Comparison of ENCODE assay signal across 2 worm cellular contexts in the genomic region with DNA sequence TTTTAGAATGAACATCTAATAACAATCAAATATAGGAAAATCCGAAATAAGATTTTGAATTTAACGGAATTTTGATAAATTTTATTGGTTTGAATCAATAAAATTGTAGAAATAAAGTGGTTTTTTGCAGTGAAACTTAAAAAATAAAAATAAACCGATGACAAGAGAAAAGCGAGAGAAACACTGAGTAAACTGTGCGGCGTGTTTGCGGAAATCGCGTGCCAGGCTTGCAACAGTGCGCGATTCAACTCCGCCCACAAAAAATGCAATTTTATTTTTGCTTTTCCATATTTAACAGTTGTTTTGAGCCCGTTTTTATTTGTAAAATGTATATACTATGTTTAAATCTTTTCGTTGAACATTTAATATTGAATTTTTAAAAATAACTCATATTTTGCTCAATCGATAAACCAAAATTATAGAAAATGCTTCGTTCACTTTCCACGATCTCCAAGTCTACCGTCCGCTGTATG.
A peak's percentile ranks its signal among the peaks of the same experiment; 100 is the strongest.
TF ChIP-seq lines count a peak whose summit lies in the region.

TSS of gene mtss-1 (plus strand) at position 423 of the 473 bp plus-strand sequence.

TF ChIP-seq in whole organism, L4 larva, 104 proteins besides CTCF, POLR2A, EP300 and RAD21 (continued from another document):
- TF ChIP-seq mes-2 (tag; optimal IDR thresholded peaks at IDR 0.05; lab: Kevin White, UChicago; ENCODE audit: poor library complexity, severe bottlenecking) = peak; percentile 86
- peak; percentile 42 for TF ChIP-seq T20F7.1 (GFP tag; optimal IDR thresholded peaks at IDR 0.05; lab: Kevin White, UChicago)
- TF ChIP-seq nhr-77 (tag; optimal IDR thresholded peaks at IDR 0.05; lab: Kevin White, UChicago) = no peak
- peak; percentile 51 for TF ChIP-seq duxl-1 (tag; optimal IDR thresholded peaks at IDR 0.05; lab: Kevin White, UChicago; ENCODE audit: poor library complexity)
TF ChIP-seq in whole organism, L4 larva: peak in this region for 24.

TF ChIP-seq in whole organism, late embryonic, 69 proteins besides CTCF, POLR2A, EP300 and RAD21 (continued from another document):
- TF ChIP-seq ceh-24 (tag; optimal IDR thresholded peaks at IDR 0.05; lab: Kevin White, UChicago) = peak; percentile 56
